Fruit fly (Drosophila melanogaster) whole organism, embryonic: ENCODE data around the gene CG10669.

ENCODE experiments used
- Ada2b ChIP-seq: fragments of 200-800 bp; sonication (Bioruptor generic); IDR thresholded peaks from 2 replicates; pipeline ENCODE4 v1.3.6; 2022; ENCODE audit warnings: missing biosample characterization, missing genetic modification characterization
- Aef1 ChIP-seq: fragments of 200-800 bp; sonication (Bioruptor generic); IDR thresholded peaks from 3 replicates; pipeline ENCODE4 v1.3.6; 2022; ENCODE audit warnings: missing biosample characterization, missing genetic modification characterization
- B-H2 ChIP-seq: fragments of 200-800 bp; sonication (Bioruptor generic); optimal IDR thresholded peaks from 2 replicates; lab custom pipeline; 2018; ENCODE audit warnings: missing biosample characterization, mild to moderate bottlenecking, missing genetic modification characterization
- Bteb2 ChIP-seq: fragments of 200-800 bp; sonication (Bioruptor generic); optimal IDR thresholded peaks from 2 replicates; lab custom pipeline; 2016; ENCODE audit warnings: missing biosample characterization, missing genetic modification characterization
- CG11696 ChIP-seq: fragments of 200-800 bp; sonication (Bioruptor generic); IDR thresholded peaks from 2 replicates; pipeline ENCODE4 v1.3.6; 2022; ENCODE audit warnings: missing biosample characterization, missing genetic modification characterization
- CG12155 ChIP-seq: fragments of 200-800 bp; sonication (Bioruptor generic); optimal IDR thresholded peaks from 3 replicates; lab custom pipeline; 2016; ENCODE audit warnings: missing biosample characterization, missing genetic modification characterization
- CG12299 ChIP-seq: fragments of 200-800 bp; sonication (Bioruptor generic); optimal IDR thresholded peaks from 2 replicates; lab custom pipeline; 2018; ENCODE audit warnings: missing biosample characterization, mild to moderate bottlenecking, missing genetic modification characterization
- CG1233 ChIP-seq: fragments of 200-800 bp; sonication (Bioruptor generic); optimal IDR thresholded peaks from 4 replicates; lab custom pipeline; 2018; ENCODE audit warnings: missing biosample characterization, mild to moderate bottlenecking, missing genetic modification characterization
- CG17359 ChIP-seq: fragments of 200-800 bp; sonication (Bioruptor generic); optimal IDR thresholded peaks from 3 replicates; lab custom pipeline; 2018; ENCODE audit warnings: missing biosample characterization, mild to moderate bottlenecking, missing genetic modification characterization, moderate library complexity
- CG18599 ChIP-seq: fragments of 200-800 bp; sonication (Bioruptor generic); optimal IDR thresholded peaks from 3 replicates; lab custom pipeline; 2017; ENCODE audit warnings: missing biosample characterization, missing genetic modification characterization, mild to moderate bottlenecking, moderate library complexity, missing genetic modification reagents
- CG18619 ChIP-seq: fragments of 200-800 bp; sonication (Bioruptor generic); optimal IDR thresholded peaks from 3 replicates; lab custom pipeline; 2017; ENCODE audit warnings: missing biosample characterization, mild to moderate bottlenecking, missing genetic modification characterization
- CG32532 ChIP-seq: fragments of 200-800 bp; sonication (Bioruptor generic); IDR thresholded peaks from 2 replicates; pipeline ENCODE4 v1.3.6; 2022; ENCODE audit warnings: missing biosample characterization, missing genetic modification characterization
- CG3281 ChIP-seq: fragments of 200-800 bp; sonication (Bioruptor generic); optimal IDR thresholded peaks from 3 replicates; lab custom pipeline; 2017; ENCODE audit warnings: missing biosample characterization, mild to moderate bottlenecking, missing genetic modification characterization
- CG34422 ChIP-seq: fragments of 200-800 bp; sonication (Bioruptor generic); IDR thresholded peaks from 3 replicates; pipeline ENCODE4 v1.3.6; 2022; ENCODE audit warnings: missing biosample characterization, missing genetic modification characterization
- CG4424 ChIP-seq: fragments of 200-800 bp; sonication (Bioruptor generic); optimal IDR thresholded peaks from 3 replicates; lab custom pipeline; 2016; ENCODE audit warnings: missing biosample characterization, missing genetic modification characterization
- CG4730 ChIP-seq: fragments of 200-800 bp; sonication (Bioruptor generic); IDR thresholded peaks from 2 replicates; pipeline ENCODE4 v1.3.6; 2022; ENCODE audit warnings: missing biosample characterization, missing genetic modification characterization
- CG6175 ChIP-seq: fragments of 200-800 bp; sonication (Bioruptor generic); IDR thresholded peaks from 3 replicates; pipeline ENCODE4 v1.3.6; 2022; ENCODE audit warnings: missing biosample characterization, missing genetic modification characterization
- CG6254 ChIP-seq: fragments of 200-800 bp; sonication (Bioruptor generic); optimal IDR thresholded peaks from 3 replicates; lab custom pipeline; 2017; ENCODE audit warnings: mild to moderate bottlenecking, missing biosample characterization, missing genetic modification reagents, missing genetic modification characterization
- CG7372 ChIP-seq: fragments of 200-800 bp; sonication (Bioruptor generic); IDR thresholded peaks from 2 replicates; pipeline ENCODE4 v1.3.6; 2022; ENCODE audit warnings: missing biosample characterization, missing genetic modification characterization
- CG7745 ChIP-seq: fragments of 200-800 bp; sonication (Bioruptor generic); optimal IDR thresholded peaks from 2 replicates; lab custom pipeline; 2018; ENCODE audit warnings: missing biosample characterization, mild to moderate bottlenecking, missing genetic modification characterization, moderate library complexity
- CG8388 ChIP-seq: fragments of 200-800 bp; sonication (Bioruptor generic); optimal IDR thresholded peaks from 2 replicates; lab custom pipeline; 2019; ENCODE audit warnings: missing biosample characterization, mild to moderate bottlenecking, missing genetic modification characterization, moderate library complexity
- Chrac-16 ChIP-seq: fragments of 200-800 bp; sonication (Bioruptor generic); optimal IDR thresholded peaks from 3 replicates; lab custom pipeline; 2016; ENCODE audit warnings: missing biosample characterization, missing genetic modification characterization
- Dbx ChIP-seq: fragments of 200-800 bp; sonication (Bioruptor generic); IDR thresholded peaks from 3 replicates; pipeline ENCODE4 v1.3.6; 2022; ENCODE audit warnings: missing biosample characterization, missing genetic modification characterization
- MBD-R2 ChIP-seq: fragments of 200-800 bp; sonication (Bioruptor generic); IDR thresholded peaks from 2 replicates; pipeline ENCODE4 v1.3.6; 2022; ENCODE audit warnings: missing biosample characterization, missing genetic modification characterization
- Myb ChIP-seq: fragments of 200-800 bp; sonication (Bioruptor generic); optimal IDR thresholded peaks from 2 replicates; lab custom pipeline; 2016; ENCODE audit warnings: missing biosample characterization, missing genetic modification characterization
- Sry-β ChIP-seq: fragments of 200-800 bp; sonication (Bioruptor generic); optimal IDR thresholded peaks from 2 replicates; lab custom pipeline; 2018; ENCODE audit warnings: missing biosample characterization, mild to moderate bottlenecking, missing genetic modification characterization, moderate library complexity
- Vsx1 ChIP-seq: fragments of 200-800 bp; sonication (Bioruptor generic); optimal IDR thresholded peaks from 2 replicates; lab custom pipeline; 2017; ENCODE audit warnings: missing biosample characterization, mild to moderate bottlenecking, missing genetic modification characterization, missing genetic modification reagents
- abd-A ChIP-seq: fragments of 200-800 bp; sonication (Bioruptor generic); optimal IDR thresholded peaks from 3 replicates; lab custom pipeline; 2019; ENCODE audit warnings: missing biosample characterization, mild to moderate bottlenecking, missing genetic modification characterization, moderate library complexity
- ash1 ChIP-seq: fragments of 200-800 bp; sonication (Bioruptor generic); optimal IDR thresholded peaks from 2 replicates; lab custom pipeline; 2018; ENCODE audit warnings: missing biosample characterization, mild to moderate bottlenecking, missing genetic modification characterization
- bbx ChIP-seq: fragments of 200-800 bp; sonication (Bioruptor generic); IDR thresholded peaks from 2 replicates; pipeline ENCODE4 v1.3.6; 2022; ENCODE audit warnings: missing biosample characterization, missing genetic modification characterization; ENCODE audit not compliant: partially characterized antibody
- cad ChIP-seq: fragments of >200 bp; optimal IDR thresholded peaks from 2 replicates; lab custom pipeline; 2017; ENCODE audit warnings: missing biosample characterization, missing genetic modification characterization
- chif ChIP-seq, 2 experiments: fragments of 200-800 bp; sonication (Bioruptor generic); optimal IDR thresholded peaks; 3 replicates each; lab custom pipeline; 2016; ENCODE audit warnings: missing biosample characterization in 2 of 2, missing genetic modification characterization in 2 of 2
- chn ChIP-seq: fragments of 200-800 bp; sonication (Bioruptor generic); optimal IDR thresholded peaks from 2 replicates; lab custom pipeline; 2016; ENCODE audit warnings: missing biosample characterization, missing genetic modification characterization
- dan ChIP-seq: fragments of 200-800 bp; sonication (Bioruptor generic); IDR thresholded peaks from 2 replicates; pipeline ENCODE4 v1.3.6; 2022; ENCODE audit warnings: missing biosample characterization, missing genetic modification characterization
- dysf ChIP-seq: fragments of 200-800 bp; sonication (Bioruptor generic); IDR thresholded peaks from 3 replicates; pipeline ENCODE4 v1.3.6; 2022; ENCODE audit warnings: missing biosample characterization, missing genetic modification characterization
- emc ChIP-seq: fragments of 200-800 bp; sonication (Bioruptor generic); optimal IDR thresholded peaks from 2 replicates; lab custom pipeline; 2016; ENCODE audit warnings: missing biosample characterization, missing genetic modification characterization
- exex ChIP-seq: fragments of 200-800 bp; sonication (Bioruptor generic); optimal IDR thresholded peaks from 4 replicates; lab custom pipeline; 2018; ENCODE audit warnings: missing biosample characterization, mild to moderate bottlenecking, missing genetic modification characterization, moderate library complexity
- gsb ChIP-seq: fragments of 200-800 bp; sonication (Bioruptor generic); IDR thresholded peaks from 2 replicates; pipeline ENCODE4 v1.3.6; 2022; ENCODE audit warnings: missing biosample characterization, missing genetic modification characterization
- hbn ChIP-seq: fragments of 200-800 bp; sonication (Bioruptor generic); IDR thresholded peaks from 2 replicates; pipeline ENCODE4 v1.3.6; 2022; ENCODE audit warnings: missing biosample characterization, missing genetic modification characterization; ENCODE audit not compliant: partially characterized antibody
- hth ChIP-seq: fragments of >200 bp; optimal IDR thresholded peaks from 2 replicates; lab custom pipeline; 2017; ENCODE audit warnings: inconsistent platforms
- kah ChIP-seq: fragments of 200-800 bp; sonication (Bioruptor generic); optimal IDR thresholded peaks from 2 replicates; lab custom pipeline; 2018; ENCODE audit warnings: missing biosample characterization, mild to moderate bottlenecking, missing genetic modification characterization
- knrl ChIP-seq: fragments of 200-800 bp; sonication (Bioruptor generic); IDR thresholded peaks from 3 replicates; pipeline ENCODE4 v1.3.6; 2022; ENCODE audit warnings: missing biosample characterization, missing genetic modification characterization; ENCODE audit not compliant: partially characterized antibody
- maf-S ChIP-seq: fragments of 200-800 bp; sonication (Bioruptor generic); optimal IDR thresholded peaks from 2 replicates; lab custom pipeline; 2016; ENCODE audit warnings: missing biosample characterization, missing genetic modification characterization
- mirr ChIP-seq: fragments of 200-800 bp; sonication (Bioruptor generic); optimal IDR thresholded peaks from 3 replicates; lab custom pipeline; 2018; ENCODE audit warnings: missing biosample characterization, mild to moderate bottlenecking, missing genetic modification characterization
- pb ChIP-seq: fragments of 200-800 bp; sonication (Bioruptor generic); optimal IDR thresholded peaks from 3 replicates; lab custom pipeline; 2016; ENCODE audit warnings: missing biosample characterization, missing genetic modification characterization
- rib ChIP-seq: fragments of 200-800 bp; sonication (Bioruptor generic); IDR thresholded peaks from 2 replicates; pipeline ENCODE4 v1.3.6; 2022; ENCODE audit warnings: missing biosample characterization, missing genetic modification characterization
- row ChIP-seq: fragments of 200-800 bp; sonication (Bioruptor generic); IDR thresholded peaks from 3 replicates; pipeline ENCODE4 v1.3.6; 2022; ENCODE audit warnings: missing biosample characterization, missing genetic modification characterization
- scrt ChIP-seq: fragments of 200-800 bp; sonication (Bioruptor generic); optimal IDR thresholded peaks from 2 replicates; lab custom pipeline; 2018; ENCODE audit warnings: missing biosample characterization, mild to moderate bottlenecking, missing genetic modification characterization, moderate library complexity
- tll ChIP-seq, 2 experiments: fragments of 200-800 bp in 1 of 2; fragments of >200 bp in 1 of 2; sonication (Bioruptor generic) in 1 of 2; optimal IDR thresholded peaks; 2 replicates each; lab custom pipeline; 2017 to 2019; ENCODE audit warnings: missing biosample characterization in 2 of 2, missing genetic modification characterization in 2 of 2, mild to moderate bottlenecking in 1 of 2, moderate library complexity in 1 of 2
- ttk ChIP-seq: fragments of 200-800 bp; sonication (Bioruptor generic); IDR thresholded peaks from 2 replicates; pipeline ENCODE4 v2.1.2; 2022; ENCODE audit warnings: missing biosample characterization, missing genetic modification characterization
- zfh1 ChIP-seq: fragments of 200-800 bp; sonication (Bioruptor generic); IDR thresholded peaks from 3 replicates; pipeline ENCODE4 v1.3.6; 2022; ENCODE audit warnings: missing biosample characterization, missing genetic modification characterization

The CG10669 gene

dm6 chr3R:25295320-25296020 lies 39.6 kb downstream of the CG10669 start, which contains the start of gene CG31102 (continued):
- TF ChIP-seq dan (GFP tag; lab: Robert Waterston, UW) (no peak), Chrac-16 (GFP tag; lab: Kevin White, UChicago) (no peak), row (GFP tag; lab: Robert Waterston, UW) (no peak), MBD-R2 (GFP tag; lab: Robert Waterston, UW) (no peak), CG17359 (tag; lab: Kevin White, UChicago) (no peak), tll (GFP tag; optimal IDR thresholded peaks at IDR 0.05; lab: Kevin White, UChicago) (no peak), gsb (GFP tag; lab: Robert Waterston, UW) (no peak), CG34422 (GFP tag; lab: Robert Waterston, UW) (0 out of 3 replicates have a peak, but pooled peaks have one; percentile 18), zfh1 (GFP tag; lab: Robert Waterston, UW) (no peak), maf-S (no peak), CG3281 (GFP tag; lab: Kevin White, UChicago) (no peak), cad (GFP tag; lab: Kevin White, UChicago) (no peak), dysf (GFP tag; lab: Robert Waterston, UW) (0 out of 3 replicates have a peak, but pooled peaks have one; percentile 21), CG8388 (no peak), pb (no peak), Dbx (GFP tag; lab: Robert Waterston, UW) (0 out of 3 replicates have a peak, but pooled peaks have one; percentile 37), exex (tag; lab: Kevin White, UChicago) (peak; percentile 78), CG6254 (GFP tag; lab: Kevin White, UChicago) (no peak), bbx (GFP tag; lab: Robert Waterston, UW) (no peak), rib (GFP tag; lab: Robert Waterston, UW) (no peak), chn (GFP tag; lab: Kevin White, UChicago) (no peak), B-H2 (GFP tag; lab: Kevin White, UChicago) (no peak), CG12155 (no peak), Aef1 (GFP tag; lab: Robert Waterston, UW) (no peak), abd-A (tag; lab: Kevin White, UChicago) (no peak), ttk (GFP tag; lab: Robert Waterston, UW) (no peak), CG12299 (tag; lab: Kevin White, UChicago) (no peak), kah (GFP tag; lab: Kevin White, UChicago) (no peak), CG18599 (GFP tag; lab: Kevin White, UChicago) (peak; percentile 13), CG6175 (no peak), hbn (GFP tag; lab: Robert Waterston, UW) (no peak), mirr (peak; percentile 28), Ada2b (no peak), knrl (GFP tag; lab: Robert Waterston, UW) (no peak), scrt (GFP tag; lab: Kevin White, UChicago) (no peak), CG1233 (no peak), ash1 (GFP tag; lab: Kevin White, UChicago) (no peak), CG4730 (GFP tag; lab: Robert Waterston, UW) (no peak), chif (GFP tag; optimal IDR thresholded peaks at IDR 0.05; lab: Kevin White, UChicago) (no peak), Sry-β (GFP tag; lab: Kevin White, UChicago) (no peak), hth (lab: Kevin White, UChicago) (no peak), Bteb2 (GFP tag; lab: Kevin White, UChicago) (no peak), CG18619 (GFP tag; lab: Kevin White, UChicago) (no peak), emc (GFP tag; lab: Kevin White, UChicago) (no peak), CG11696 (GFP tag; lab: Robert Waterston, UW) (peak; percentile 53; the same call in 1 of the 2 replicates), CG4424 (GFP tag; lab: Kevin White, UChicago) (no peak), Myb (no peak), Vsx1 (GFP tag; lab: Kevin White, UChicago) (no peak), CG7745 (tag; lab: Kevin White, UChicago) (no peak), CG32532 (GFP tag; lab: Robert Waterston, UW) (no peak), CG7372 (GFP tag; lab: Robert Waterston, UW) (no peak)
